Worm (Caenorhabditis elegans): ENCODE data around the gene clc-28.

Gene clc-28

ce11 chrIII:8319100-8319499, 20.2 kb downstream of the clc-28 start, which contains the start of gene F10E9.11:
Gene F10E9.11, minus strand, starts transcription at chrIII:8319260.
- TF ChIP-seq ceh-36 (tag; optimal IDR thresholded peaks at IDR 0.05) (no peak), aly-1 (tag; optimal IDR thresholded peaks at IDR 0.05) (peak; percentile 46), hnd-1 (tag; optimal IDR thresholded peaks at IDR 0.05) (no peak), hmg-4 (GFP tag; optimal IDR thresholded peaks at IDR 0.05) (peak; percentile 40), scrt-1 (GFP tag; IDR thresholded peaks at IDR 0.05) (no peak), B0310.2 (tag; optimal IDR thresholded peaks at IDR 0.05) (no peak), F13C5.2 (tag; optimal IDR thresholded peaks at IDR 0.05) (peak; percentile 53), hmbx-1 (tag; optimal IDR thresholded peaks at IDR 0.05) (no peak), ama-1 (optimal IDR thresholded peaks at IDR 0.05) (no peak), sea-1 (GFP tag; conservative IDR thresholded peaks at IDR 0.05) (0 out of 2 replicates have a peak, but pooled peaks have one; percentile 70), tra-4 (tag; optimal IDR thresholded peaks at IDR 0.05) (no peak), ceh-13 (GFP tag; optimal IDR thresholded peaks at IDR 0.05) (no peak), tbx-37 (GFP tag; conservative IDR thresholded peaks at IDR 0.05) (peak; percentile 89), pes-1 (GFP tag; IDR thresholded peaks at IDR 0.05) (peak; percentile 57; the same call in 1 of the 2 replicates), tbx-11 (GFP tag; IDR thresholded peaks at IDR 0.05) (no peak), flt-1 (GFP tag; IDR thresholded peaks at IDR 0.05) (peak; percentile 64), ets-7 (tag; optimal IDR thresholded peaks at IDR 0.05) (peak; percentile 50)

- TF ChIP-seq ceh-13 (GFP tag; optimal IDR thresholded peaks at IDR 0.05): no peak
- TF ChIP-seq ets-7 (tag; optimal IDR thresholded peaks at IDR 0.05): no peak
- TF ChIP-seq hmg-4 (GFP tag; optimal IDR thresholded peaks at IDR 0.05): no peak
- no peak for TF ChIP-seq B0310.2 (tag; optimal IDR thresholded peaks at IDR 0.05)
- no peak for TF ChIP-seq F13C5.2 (tag; optimal IDR thresholded peaks at IDR 0.05)
- TF ChIP-seq aly-1 (tag; optimal IDR thresholded peaks at IDR 0.05): no peak
- no peak for TF ChIP-seq sea-1 (GFP tag; conservative IDR thresholded peaks at IDR 0.05)
- TF ChIP-seq tbx-37 (GFP tag; conservative IDR thresholded peaks at IDR 0.05): no peak
- TF ChIP-seq hnd-1 (tag; optimal IDR thresholded peaks at IDR 0.05): no peak
- no peak for TF ChIP-seq ceh-36 (tag; optimal IDR thresholded peaks at IDR 0.05)
These were observed 20.8 kb downstream of the clc-28 start, which contains the start of gene sas-4 for ce11 chrIII:8318488-8318887. Gene sas-4, minus strand, starts transcription at chrIII:8318588.

ce11 chrIII:8312393-8312792, 26.9 kb downstream of the clc-28 start, which contains the start of gene F10E9.2:
Gene F10E9.2, plus strand, starts transcription at chrIII:8312693.
- no peak for TF ChIP-seq ceh-13 (GFP tag; optimal IDR thresholded peaks at IDR 0.05)
- no peak for TF ChIP-seq hmbx-1 (tag; optimal IDR thresholded peaks at IDR 0.05)
- no peak for TF ChIP-seq hmg-4 (GFP tag; optimal IDR thresholded peaks at IDR 0.05)
- TF ChIP-seq hnd-1 (tag; optimal IDR thresholded peaks at IDR 0.05): no peak
- no peak for TF ChIP-seq tra-4 (tag; optimal IDR thresholded peaks at IDR 0.05)
- no peak for TF ChIP-seq tbx-37 (GFP tag; conservative IDR thresholded peaks at IDR 0.05)
- no peak for TF ChIP-seq aly-1 (tag; optimal IDR thresholded peaks at IDR 0.05)
- TF ChIP-seq F13C5.2 (tag; optimal IDR thresholded peaks at IDR 0.05): no peak
- no peak for TF ChIP-seq ama-1 (optimal IDR thresholded peaks at IDR 0.05)

- no peak for TF ChIP-seq scrt-1 (GFP tag; IDR thresholded peaks at IDR 0.05)
- no peak for TF ChIP-seq pes-1 (GFP tag; IDR thresholded peaks at IDR 0.05)
- no peak for TF ChIP-seq ceh-13 (GFP tag; optimal IDR thresholded peaks at IDR 0.05)
- TF ChIP-seq ama-1 (optimal IDR thresholded peaks at IDR 0.05): no peak
- no peak for TF ChIP-seq hnd-1 (tag; optimal IDR thresholded peaks at IDR 0.05)
- TF ChIP-seq tra-4 (tag; optimal IDR thresholded peaks at IDR 0.05): no peak
- no peak for TF ChIP-seq hmg-4 (GFP tag; optimal IDR thresholded peaks at IDR 0.05)
- TF ChIP-seq sea-1 (GFP tag; conservative IDR thresholded peaks at IDR 0.05): no peak
These were observed 28.8 kb downstream of the clc-28 start, which contains the start of gene F10E9.3 for ce11 chrIII:8310239-8311057. Gene F10E9.3, plus strand, starts transcription at chrIII:8311007.

- TF ChIP-seq aly-1 (tag; optimal IDR thresholded peaks at IDR 0.05): no peak
These were observed 31.0 kb downstream of the clc-28 start, which contains the start of gene F10E9.4 for ce11 chrIII:8308238-8308637. Gene F10E9.4, plus strand, starts transcription at chrIII:8308538.

- TF ChIP-seq ceh-13 (GFP tag; optimal IDR thresholded peaks at IDR 0.05): no peak
- peak; percentile 75 for TF ChIP-seq pes-1 (GFP tag; IDR thresholded peaks at IDR 0.05)
- TF ChIP-seq ets-7 (tag; optimal IDR thresholded peaks at IDR 0.05): no peak
- TF ChIP-seq tbx-11 (GFP tag; IDR thresholded peaks at IDR 0.05): no peak
- TF ChIP-seq aly-1 (tag; optimal IDR thresholded peaks at IDR 0.05): no peak
- TF ChIP-seq hnd-1 (tag; optimal IDR thresholded peaks at IDR 0.05): no peak
- peak; percentile 93 for TF ChIP-seq tbx-37 (GFP tag; conservative IDR thresholded peaks at IDR 0.05)
- TF ChIP-seq sea-1 (GFP tag; conservative IDR thresholded peaks at IDR 0.05): no peak
- TF ChIP-seq B0310.2 (tag; optimal IDR thresholded peaks at IDR 0.05): no peak
- TF ChIP-seq flt-1 (GFP tag; IDR thresholded peaks at IDR 0.05): no peak
- no peak for TF ChIP-seq ceh-36 (tag; optimal IDR thresholded peaks at IDR 0.05)
These were observed 31.9 kb downstream of the clc-28 start, which contains the start of the genes F10E9.7 and F10E9.5 for ce11 chrIII:8307356-8307755. Gene F10E9.7, minus strand, starts transcription at chrIII:8307441. Gene F10E9.5, plus strand, starts transcription at chrIII:8307592.

- TF ChIP-seq hmg-4 (GFP tag; optimal IDR thresholded peaks at IDR 0.05) (no peak), tbx-11 (GFP tag; IDR thresholded peaks at IDR 0.05) (no peak), hnd-1 (tag; optimal IDR thresholded peaks at IDR 0.05) (no peak), ets-7 (tag; optimal IDR thresholded peaks at IDR 0.05) (no peak), B0310.2 (tag; optimal IDR thresholded peaks at IDR 0.05) (no peak), tbx-37 (GFP tag; conservative IDR thresholded peaks at IDR 0.05) (no peak), scrt-1 (GFP tag; IDR thresholded peaks at IDR 0.05) (no peak), aly-1 (tag; optimal IDR thresholded peaks at IDR 0.05) (no peak), ama-1 (optimal IDR thresholded peaks at IDR 0.05) (no peak), tra-4 (tag; optimal IDR thresholded peaks at IDR 0.05) (no peak), F13C5.2 (tag; optimal IDR thresholded peaks at IDR 0.05) (no peak), hmbx-1 (tag; optimal IDR thresholded peaks at IDR 0.05) (no peak), ceh-36 (tag; optimal IDR thresholded peaks at IDR 0.05) (no peak)
These were observed 33.5 kb downstream of the clc-28 start for ce11 chrIII:8305816-8306215.
